Fruit fly (Drosophila melanogaster) whole organism, prepupa: ENCODE data around the gene CG15130.

Experiments used
- Blimp-1 ChIP-seq: fragments of 200-800 bp; sonication (Bioruptor generic); optimal IDR thresholded peaks from 3 replicates; lab custom pipeline; 2017; ENCODE audit warnings: missing biosample characterization, missing genetic modification characterization, mild to moderate bottlenecking, moderate library complexity, missing genetic modification reagents
- CG10669 ChIP-seq: fragments of 200-800 bp; sonication (Bioruptor generic); optimal IDR thresholded peaks from 3 replicates; lab custom pipeline; 2018; ENCODE audit warnings: missing biosample characterization, mild to moderate bottlenecking, missing genetic modification characterization, moderate library complexity
- CG15336 ChIP-seq: fragments of 200-800 bp; sonication (Bioruptor generic); IDR thresholded peaks from 2 replicates; pipeline ENCODE4 v1.3.6; 2022; ENCODE audit warnings: missing biosample characterization, missing genetic modification characterization
- CG31627 ChIP-seq: fragments of 200-800 bp; sonication (Bioruptor generic); optimal IDR thresholded peaks from 3 replicates; lab custom pipeline; 2016; ENCODE audit warnings: missing biosample characterization, missing genetic modification characterization
- CG32006 ChIP-seq: fragments of 200-800 bp; sonication (Bioruptor generic); optimal IDR thresholded peaks from 3 replicates; lab custom pipeline; 2017; ENCODE audit warnings: missing biosample characterization, mild to moderate bottlenecking, missing genetic modification characterization
- CG6163 ChIP-seq: fragments of 200-800 bp; sonication (Bioruptor generic); IDR thresholded peaks from 3 replicates; pipeline ENCODE4 v1.3.6; 2022; ENCODE audit warnings: missing biosample characterization, missing genetic modification characterization
- CG6792 ChIP-seq: fragments of 200-800 bp; sonication (Bioruptor generic); optimal IDR thresholded peaks from 3 replicates; lab custom pipeline; 2016; ENCODE audit warnings: missing biosample characterization, missing genetic modification characterization
- CG6854 ChIP-seq: fragments of 200-800 bp; sonication (Bioruptor generic); optimal IDR thresholded peaks from 2 replicates; lab custom pipeline; 2017; ENCODE audit warnings: missing biosample characterization, mild to moderate bottlenecking, missing genetic modification characterization
- CG8119 ChIP-seq: fragments of 200-800 bp; sonication (Bioruptor generic); IDR thresholded peaks from 3 replicates; pipeline ENCODE4 v1.3.6; 2022; ENCODE audit warnings: missing biosample characterization, missing genetic modification characterization
- CG8319 ChIP-seq: fragments of 200-800 bp; sonication (Bioruptor generic); optimal IDR thresholded peaks from 3 replicates; lab custom pipeline; 2016; ENCODE audit warnings: missing biosample characterization, missing genetic modification characterization
- CG8632 ChIP-seq: fragments of 200-800 bp; sonication (Bioruptor generic); optimal IDR thresholded peaks from 3 replicates; lab custom pipeline; 2016; ENCODE audit warnings: missing biosample characterization, missing genetic modification characterization
- Eip78C ChIP-seq: fragments of 200-800 bp; sonication (Bioruptor generic); peaks from one replicate; lab custom pipeline; 2016; ENCODE audit warnings: missing biosample characterization, missing genetic modification characterization
- Eip93F ChIP-seq: fragments of 200-800 bp; sonication (Bioruptor generic); optimal IDR thresholded peaks from 2 replicates; lab custom pipeline; 2016; ENCODE audit warnings: missing biosample characterization, mild to moderate bottlenecking, missing genetic modification characterization
- Ets21C ChIP-seq: fragments of 200-800 bp; sonication (Bioruptor generic); optimal IDR thresholded peaks from 3 replicates; lab custom pipeline; 2016; ENCODE audit warnings: missing biosample characterization, missing genetic modification characterization
- Ets96B ChIP-seq: fragments of 200-800 bp; optimal IDR thresholded peaks from 2 replicates; lab custom pipeline; 2019; ENCODE audit warnings: missing biosample characterization, mild to moderate bottlenecking, missing genetic modification characterization, moderate library complexity
- Gug ChIP-seq: fragments of 200-800 bp; sonication (Bioruptor generic); IDR thresholded peaks from 2 replicates; pipeline ENCODE4 v1.3.6; 2022; ENCODE audit warnings: missing biosample characterization, missing genetic modification characterization
- Hr38 ChIP-seq: sonication (Bioruptor generic); optimal IDR thresholded peaks from 2 replicates; lab custom pipeline; 2016; ENCODE audit warnings: missing biosample characterization, missing genetic modification characterization
- Hr39 ChIP-seq: fragments of 200-800 bp; sonication (Bioruptor generic); optimal IDR thresholded peaks from 2 replicates; lab custom pipeline; 2016; ENCODE audit warnings: missing biosample characterization, missing genetic modification characterization
- Hr4 ChIP-seq: fragments of 200-800 bp; sonication (Bioruptor generic); optimal IDR thresholded peaks from 3 replicates; lab custom pipeline; 2016; ENCODE audit warnings: missing biosample characterization, missing genetic modification characterization
- Lpt ChIP-seq: fragments of 200-800 bp; sonication (Bioruptor generic); optimal IDR thresholded peaks from 3 replicates; lab custom pipeline; 2016; ENCODE audit warnings: missing biosample characterization, missing genetic modification characterization
- OdsH ChIP-seq: fragments of 200-800 bp; sonication (Bioruptor generic); optimal IDR thresholded peaks from 3 replicates; lab custom pipeline; 2016; ENCODE audit warnings: missing biosample characterization, missing genetic modification characterization
- Smox ChIP-seq: fragments of 200-800 bp; sonication (Bioruptor generic); optimal IDR thresholded peaks from 3 replicates; lab custom pipeline; 2016; ENCODE audit warnings: missing biosample characterization, missing genetic modification characterization
- Sox102F ChIP-seq: fragments of 200-800 bp; sonication (Bioruptor generic); optimal IDR thresholded peaks from 2 replicates; lab custom pipeline; 2016; ENCODE audit warnings: missing biosample characterization, mild to moderate bottlenecking, missing genetic modification characterization
- Sox14 ChIP-seq: fragments of 200-800 bp; sonication (Bioruptor generic); optimal IDR thresholded peaks from 3 replicates; lab custom pipeline; 2016; ENCODE audit warnings: missing biosample characterization, missing genetic modification characterization
- Sox15 ChIP-seq: fragments of 200-800 bp; sonication (Bioruptor generic); optimal IDR thresholded peaks from 3 replicates; lab custom pipeline; 2016; ENCODE audit warnings: missing biosample characterization, missing genetic modification characterization
- achi ChIP-seq: fragments of 200-800 bp; sonication (Bioruptor generic); optimal IDR thresholded peaks from 3 replicates; lab custom pipeline; 2016; ENCODE audit warnings: missing biosample characterization, missing genetic modification characterization
- cyc ChIP-seq: fragments of 200-800 bp; sonication (Bioruptor generic); optimal IDR thresholded peaks from 3 replicates; lab custom pipeline; 2016; ENCODE audit warnings: missing biosample characterization, missing genetic modification characterization
- dac ChIP-seq: fragments of 200-800 bp; sonication (Bioruptor generic); optimal IDR thresholded peaks from 2 replicates; lab custom pipeline; 2017; ENCODE audit warnings: missing biosample characterization, mild to moderate bottlenecking, missing genetic modification characterization
- eg ChIP-seq: fragments of 200-800 bp; sonication (Bioruptor generic); IDR thresholded peaks from 3 replicates; pipeline ENCODE4 v1.3.6; 2022; ENCODE audit warnings: missing biosample characterization, missing genetic modification characterization
- esn ChIP-seq: fragments of 200-800 bp; sonication (Bioruptor generic); optimal IDR thresholded peaks from 2 replicates; lab custom pipeline; 2016; ENCODE audit warnings: missing biosample characterization, mild to moderate bottlenecking, missing genetic modification characterization, moderate library complexity
- fd59A ChIP-seq: fragments of 200-800 bp; sonication (Bioruptor generic); optimal IDR thresholded peaks from 2 replicates; lab custom pipeline; 2017; ENCODE audit warnings: missing biosample characterization, mild to moderate bottlenecking, missing genetic modification characterization, missing genetic modification reagents
- fd85E ChIP-seq: fragments of 200-800 bp; sonication (Bioruptor generic); optimal IDR thresholded peaks from 3 replicates; lab custom pipeline; 2016; ENCODE audit warnings: missing biosample characterization, missing genetic modification characterization
- fkh ChIP-seq: fragments of 200-800 bp; sonication (Bioruptor generic); optimal IDR thresholded peaks from 3 replicates; lab custom pipeline; 2017; ENCODE audit warnings: missing biosample characterization, mild to moderate bottlenecking, missing genetic modification characterization, moderate library complexity
- pdm3 ChIP-seq: fragments of 200-800 bp; sonication (Bioruptor generic); optimal IDR thresholded peaks from 3 replicates; lab custom pipeline; 2016; ENCODE audit warnings: missing biosample characterization, missing genetic modification characterization
- salr ChIP-seq, 2 experiments: fragments of 200-800 bp; sonication (Bioruptor generic); optimal IDR thresholded peaks; 3 replicates each; lab custom pipeline; 2016 to 2018; ENCODE audit warnings: missing biosample characterization in 2 of 2, missing genetic modification characterization in 2 of 2, mild to moderate bottlenecking in 1 of 2
- svp ChIP-seq: fragments of 200-800 bp; sonication (Bioruptor generic); peaks from one replicate; lab custom pipeline; 2016; ENCODE audit warnings: missing biosample characterization, missing genetic modification characterization
- topi ChIP-seq: fragments of 200-800 bp; sonication (Bioruptor generic); optimal IDR thresholded peaks from 3 replicates; lab custom pipeline; 2016; ENCODE audit warnings: missing biosample characterization, missing genetic modification characterization

Gene CG15130

DNA sequence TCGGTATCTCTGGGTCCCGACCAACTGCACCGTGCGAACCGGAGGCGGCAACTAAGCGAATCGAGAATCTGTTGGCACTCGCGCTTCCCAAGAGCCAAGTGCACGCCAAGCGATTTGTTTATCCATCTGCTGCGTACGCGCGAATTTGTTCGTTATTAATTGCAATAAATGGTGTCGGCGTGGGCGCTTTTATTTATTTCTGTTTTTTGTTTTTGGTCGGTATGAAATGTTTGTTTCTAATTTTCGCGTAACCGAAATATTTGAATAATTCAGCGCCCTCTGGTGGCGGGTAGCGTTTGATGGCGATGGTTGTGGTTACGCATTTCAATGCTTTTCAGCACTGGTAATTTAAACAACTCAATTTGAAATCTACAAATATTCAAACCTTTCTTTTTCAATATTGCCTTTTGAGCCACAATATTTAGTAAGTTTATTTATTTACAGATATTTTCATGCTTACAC lies 9.7 kb downstream of the CG15130 start, which contains the start of gene CG10947 (continued):
- TF ChIP-seq CG15336 (GFP tag; lab: Robert Waterston, UW) (no peak), cyc (GFP tag; lab: Kevin White, UChicago) (peak; percentile 61), Ets96B (tag; lab: Kevin White, UChicago) (no peak), Hr39 (GFP tag; lab: Kevin White, UChicago) (peak; percentile 54), eg (no peak), CG8319 (GFP tag; lab: Kevin White, UChicago) (peak; percentile 2), Blimp-1 (GFP tag; lab: Kevin White, UChicago) (no peak), Sox102F (GFP tag; lab: Kevin White, UChicago) (peak; percentile 23), CG10669 (GFP tag; lab: Kevin White, UChicago) (no peak), Gug (GFP tag; lab: Robert Waterston, UW) (no peak), Ets21C (GFP tag; lab: Kevin White, UChicago) (peak; percentile 41), dac (GFP tag; lab: Kevin White, UChicago) (peak; percentile 23), CG8119 (GFP tag; lab: Robert Waterston, UW) (no peak), CG6854 (GFP tag; lab: Kevin White, UChicago) (no peak), Lpt (GFP tag; lab: Kevin White, UChicago) (no peak)

DNA sequence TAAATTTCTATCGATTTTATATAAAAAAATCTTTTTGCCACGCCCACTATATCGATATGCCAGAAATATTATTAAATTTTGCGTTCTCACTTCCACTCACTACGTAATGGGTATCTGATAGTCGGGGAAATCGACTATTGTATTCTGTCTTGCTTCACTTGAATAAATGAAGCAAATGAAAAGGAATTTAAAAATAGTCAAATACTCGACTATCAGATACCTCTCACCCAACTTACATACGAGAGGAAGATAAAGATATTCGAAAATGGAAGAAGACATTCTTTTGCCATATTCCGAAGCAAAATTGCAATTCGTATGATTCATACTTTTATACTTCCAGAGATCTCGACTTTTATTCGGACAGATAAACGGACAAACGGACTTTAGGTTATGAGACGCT lies 10.6 kb downstream of the CG15130 start:
- TF ChIP-seq Hr38 (GFP tag; lab: Kevin White, UChicago) (no peak), Eip93F (no peak), Sox14 (no peak), topi (GFP tag; lab: Kevin White, UChicago) (no peak), CG31627 (GFP tag; lab: Kevin White, UChicago) (no peak), fd85E (GFP tag; lab: Kevin White, UChicago) (no peak), Blimp-1 (GFP tag; lab: Kevin White, UChicago) (no peak), Lpt (GFP tag; lab: Kevin White, UChicago) (no peak), achi (GFP tag; lab: Kevin White, UChicago) (no peak), fkh (no peak)

DNA sequence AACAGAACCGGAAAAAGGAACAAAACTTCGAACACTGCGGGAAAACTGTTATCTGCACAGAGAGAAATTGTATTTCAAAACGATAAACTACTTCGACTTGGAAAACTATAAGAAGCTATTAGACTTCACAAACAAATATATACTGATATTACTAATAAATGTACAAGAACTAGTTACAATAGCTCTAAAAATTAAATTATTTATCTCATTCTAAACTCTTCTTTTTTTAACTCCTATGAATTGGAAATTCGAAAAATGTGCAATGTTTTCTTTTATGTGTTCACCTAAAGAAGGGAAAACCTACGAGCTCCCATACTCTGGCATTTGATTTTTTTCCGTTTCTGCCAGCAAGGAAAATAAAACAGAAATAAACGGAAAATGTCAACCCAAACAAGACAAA lies 23.1 kb downstream of the CG15130 start:
- peak; percentile 52 for TF ChIP-seq Eip78C (GFP tag; lab: Kevin White, UChicago)
- peak; percentile 32 for TF ChIP-seq CG32006 (GFP tag; lab: Kevin White, UChicago)
- no peak for TF ChIP-seq Ets21C (GFP tag; lab: Kevin White, UChicago)
- TF ChIP-seq, all 60 proteins: peak for 2

DNA sequence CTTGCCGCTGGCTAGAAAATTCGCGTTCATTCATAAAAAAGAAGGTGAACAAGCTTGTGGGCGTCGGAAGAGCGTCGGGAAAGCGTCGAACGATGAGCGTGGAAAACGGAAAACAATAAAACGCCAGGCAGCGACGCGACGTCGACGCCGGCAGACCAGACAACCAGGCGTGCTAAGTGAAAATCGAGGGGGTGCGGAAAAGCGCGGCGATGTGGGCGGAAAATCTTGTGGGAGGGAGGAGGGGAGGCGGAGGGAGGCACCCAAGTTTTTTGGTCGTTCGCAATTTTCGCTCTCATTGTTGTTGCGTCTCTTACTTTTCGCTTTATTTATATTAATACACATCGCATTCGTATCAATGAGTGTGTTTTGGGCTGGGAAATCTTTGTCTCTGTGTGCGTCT lies 23.6 kb downstream of the CG15130 start:
- no peak for TF ChIP-seq Sox15 (GFP tag; lab: Kevin White, UChicago)
- TF ChIP-seq cyc (GFP tag; lab: Kevin White, UChicago): no peak
- TF ChIP-seq Hr4 (GFP tag; lab: Kevin White, UChicago): no peak
- TF ChIP-seq pdm3 (GFP tag; lab: Kevin White, UChicago): no peak
- TF ChIP-seq esn (GFP tag; lab: Kevin White, UChicago): no peak
- no peak for TF ChIP-seq OdsH
- no peak for TF ChIP-seq topi (GFP tag; lab: Kevin White, UChicago)
- TF ChIP-seq CG6792 (GFP tag; lab: Kevin White, UChicago): no peak
- no peak for TF ChIP-seq Blimp-1 (GFP tag; lab: Kevin White, UChicago)

DNA sequence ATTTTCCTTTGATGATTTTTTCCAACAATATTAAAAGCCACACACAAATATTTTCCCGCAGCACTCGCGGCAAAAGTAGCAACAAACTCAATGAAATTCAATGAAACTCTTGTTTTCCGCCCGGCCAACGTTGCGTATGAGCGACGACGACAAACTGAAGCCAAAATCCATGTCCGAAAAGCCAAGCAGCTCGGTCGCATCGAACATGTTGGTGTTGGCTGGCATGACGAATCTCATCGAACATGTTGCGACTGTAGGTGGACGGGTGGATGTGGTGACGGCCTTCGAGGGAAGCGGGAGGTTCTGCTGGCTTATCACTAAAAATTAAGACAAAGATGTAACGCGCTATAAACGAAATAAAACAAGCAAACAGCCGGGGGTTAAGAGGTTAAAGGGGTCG lies 25.2 kb downstream of the CG15130 start:
- TF ChIP-seq Hr39 (GFP tag; lab: Kevin White, UChicago) (peak; percentile 60), svp (peak; percentile 96), Sox14 (no peak), Eip78C (GFP tag; lab: Kevin White, UChicago) (peak; percentile 16), CG6163 (GFP tag; lab: Robert Waterston, UW) (0 out of 3 replicates have a peak, but pooled peaks have one; percentile 32), salr (GFP tag; optimal IDR thresholded peaks at IDR 0.05; lab: Kevin White, UChicago) (no peak), fd59A (no peak), CG8632 (GFP tag; lab: Kevin White, UChicago) (no peak), Smox (GFP tag; lab: Kevin White, UChicago) (no peak)
